Fruit fly (Drosophila melanogaster) whole organism, pupa: ENCODE data around the gene smp-30.

Experiments used
- CG15710 ChIP-seq: fragments of 200-800 bp; sonication (Bioruptor generic); optimal IDR thresholded peaks from 2 replicates; lab custom pipeline; 2018; ENCODE audit warnings: missing biosample characterization, mild to moderate bottlenecking, missing genetic modification characterization, moderate library complexity
- CG32121 ChIP-seq: fragments of 200-800 bp; sonication (Bioruptor generic); IDR thresholded peaks from 2 replicates; pipeline ENCODE4 v1.3.6; 2022; ENCODE audit warnings: missing biosample characterization, missing genetic modification characterization
- CG9948 ChIP-seq: fragments of 200-800 bp; sonication (Bioruptor generic); optimal IDR thresholded peaks from 2 replicates; lab custom pipeline; 2018; ENCODE audit warnings: missing biosample characterization, mild to moderate bottlenecking, missing genetic modification characterization, moderate library complexity
- EcR ChIP-seq: fragments of 200-800 bp; sonication (Bioruptor generic); optimal IDR thresholded peaks from 3 replicates; lab custom pipeline; 2019; ENCODE audit warnings: missing biosample characterization, missing genetic modification characterization, mild to moderate bottlenecking, moderate library complexity, missing genetic modification reagents
- Ets98B ChIP-seq: fragments of 200-800 bp; sonication (Bioruptor generic); IDR thresholded peaks from 2 replicates; pipeline ENCODE4 v1.3.6; 2022; ENCODE audit warnings: missing biosample characterization, missing genetic modification characterization
- Snoo ChIP-seq: fragments of 200-800 bp; sonication (Bioruptor generic); optimal IDR thresholded peaks from 3 replicates; lab custom pipeline; 2017; ENCODE audit warnings: missing biosample characterization, mild to moderate bottlenecking, missing genetic modification characterization, inconsistent platforms
- fd96Ca ChIP-seq: fragments of 200-800 bp; sonication (Bioruptor generic); IDR thresholded peaks from 3 replicates; pipeline ENCODE4 v1.3.6; 2022; ENCODE audit warnings: missing biosample characterization, missing genetic modification characterization

DNA sequence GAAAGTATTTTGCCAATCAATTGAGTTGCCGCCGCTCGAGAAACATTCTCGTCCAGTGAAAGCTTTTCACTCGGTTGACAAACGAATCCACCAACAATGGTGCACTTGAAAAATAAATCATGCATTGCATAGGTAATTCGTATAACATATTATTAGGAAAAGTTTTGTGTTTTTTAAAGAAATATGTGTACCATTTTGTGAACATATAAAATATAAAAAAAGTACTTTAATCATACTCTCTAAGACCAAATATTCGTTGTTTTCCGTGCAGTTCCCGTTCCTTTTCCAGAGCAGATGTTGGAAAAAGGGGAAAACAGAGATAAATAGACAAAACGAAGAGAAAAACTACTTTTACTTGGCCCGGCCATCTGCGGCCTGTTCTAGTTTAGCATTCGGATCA lies 35.6 kb upstream of the smp-30 start:
- TF ChIP-seq EcR (GFP tag; lab: Kevin White, UChicago): no peak
- TF ChIP-seq CG15710 (tag; lab: Kevin White, UChicago): no peak
- TF ChIP-seq fd96Ca: no peak
- no peak for TF ChIP-seq Snoo (tag; lab: Kevin White, UChicago)
- TF ChIP-seq CG32121 (GFP tag; lab: Robert Waterston, UW): no peak
- TF ChIP-seq CG9948 (tag; lab: Kevin White, UChicago): no peak
- no peak for TF ChIP-seq Ets98B
